Worm (Caenorhabditis elegans): Measurements from ENCODE around the gene his-39.

Gene his-39

ce11 chrV:8560916-8561315 lies 24.6 kb downstream of the his-39 start, which contains the start of gene acr-16:
Gene acr-16, plus strand, starts transcription at chrV:8561216.
- TF ChIP-seq lin-26 (GFP tag; IDR thresholded peaks at IDR 0.05): no peak
- TF ChIP-seq nfya-2 (GFP tag; IDR thresholded peaks at IDR 0.05): no peak

- TF ChIP-seq rpc-1 (optimal IDR thresholded peaks at IDR 0.05) (no peak), rpc-1 (tag; optimal IDR thresholded peaks at IDR 0.05) (no peak), Y56A3A.18 (GFP tag; IDR thresholded peaks at IDR 0.05) (no peak), nfya-1 (tag; optimal IDR thresholded peaks at IDR 0.05; ENCODE audit: borderline replicate concordance, insufficient read depth) (no peak), gei-17 (GFP tag; optimal IDR thresholded peaks at IDR 0.05) (no peak), Y95B8A.8 (GFP tag; IDR thresholded peaks at IDR 0.05) (no peak)
Measured at ce11 chrV:8565075-8565474, 28.8 kb downstream of the his-39 start, which contains the start of gene F25G6.8. Gene F25G6.8, minus strand, starts transcription at chrV:8565175.

DNA sequence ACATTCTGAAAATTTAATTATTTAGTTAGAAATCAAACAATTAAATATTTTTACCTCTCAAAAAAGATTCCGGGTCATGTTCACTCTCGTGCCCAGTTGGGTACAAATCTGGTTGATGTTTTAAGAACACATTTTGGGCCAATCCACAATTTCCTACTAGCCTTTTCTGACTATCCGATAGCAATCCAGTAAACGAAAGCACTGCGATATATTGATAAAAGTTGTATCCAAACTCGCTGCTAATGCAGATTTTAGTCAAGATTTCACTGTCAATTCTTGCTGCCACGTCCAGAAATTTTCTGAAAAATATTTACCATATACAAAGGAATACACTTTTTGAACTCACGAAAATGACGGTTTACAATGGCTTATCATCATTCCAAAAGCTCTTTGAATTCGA lies 32.9 kb downstream of the his-39 start:
- TF ChIP-seq tbx-9 (tag; optimal IDR thresholded peaks at IDR 0.05; ENCODE audit: borderline replicate concordance) (no peak), ztf-3 (GFP tag; optimal IDR thresholded peaks at IDR 0.05) (no peak), him-1 (tag; optimal IDR thresholded peaks at IDR 0.05) (no peak), rec-8 (tag; optimal IDR thresholded peaks at IDR 0.05) (no peak), mxl-1 (tag; optimal IDR thresholded peaks at IDR 0.05) (no peak), hlh-12 (tag; optimal IDR thresholded peaks at IDR 0.05) (no peak), zim-3 (tag; optimal IDR thresholded peaks at IDR 0.05) (no peak)

DNA sequence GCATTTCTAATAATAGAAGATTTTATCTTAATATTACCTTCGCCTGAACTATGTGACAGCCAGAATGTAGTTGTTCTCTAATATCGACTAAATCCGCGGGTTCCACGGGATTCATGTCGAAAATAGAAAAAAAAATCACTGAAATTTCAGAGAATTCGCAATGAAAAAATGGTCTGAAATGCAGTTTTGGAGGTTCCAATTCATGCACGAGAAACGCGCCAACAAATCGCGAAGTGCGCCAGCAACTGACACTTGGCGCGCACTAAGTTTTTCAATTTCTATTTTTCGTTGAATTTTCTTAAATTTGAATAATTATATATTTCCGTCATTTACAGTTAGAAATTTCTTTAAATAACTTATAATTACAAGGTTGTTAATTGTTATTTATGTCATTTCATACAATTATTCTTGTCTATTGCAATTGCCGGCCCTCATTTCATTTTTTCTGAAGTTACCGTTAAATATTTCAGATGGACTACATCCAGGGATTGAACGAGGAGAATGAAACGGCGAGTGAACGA lies 33.6 kb downstream of the his-39 start, which contains the start of the genes F25G6.9 and symk-1:
Gene F25G6.9, minus strand, starts transcription at position 160 of the 521 bp plus-strand sequence.
Gene symk-1, plus strand, starts transcription at position 471 of the 521 bp plus-strand sequence.
- TF ChIP-seq Y53G8AR.9 (GFP tag; conservative IDR thresholded peaks at IDR 0.05) (0 out of 2 replicates have a peak, but pooled peaks have one; percentile 25), lin-35 (GFP tag; optimal IDR thresholded peaks at IDR 0.05) (peak in 1 of 3 experiments; percentile 42), B0336.3 (GFP tag; IDR thresholded peaks at IDR 0.05) (0 out of 2 replicates have a peak, but pooled peaks have one; percentile 28), xnd-1 (tag; optimal IDR thresholded peaks at IDR 0.05) (peak; percentile 27), F33H1.4 (GFP tag; IDR thresholded peaks at IDR 0.05) (peak; percentile 42), dox-1 (GFP tag; IDR thresholded peaks at IDR 0.05) (peak; percentile 55; the same call in 1 of the 2 replicates), efl-1 (GFP tag; optimal IDR thresholded peaks at IDR 0.05) (peak; percentile 27), pbrm-1 (GFP tag; IDR thresholded peaks at IDR 0.05) (peak; percentile 64), lin-40 (tag; optimal IDR thresholded peaks at IDR 0.05) (peak; percentile 72), mcd-1 (GFP tag; IDR thresholded peaks at IDR 0.05) (peak; percentile 71), lin-54 (GFP tag; optimal IDR thresholded peaks at IDR 0.05) (peak; percentile 52), ekl-4 (GFP tag; IDR thresholded peaks at IDR 0.05) (no peak), nhr-80 (tag; optimal IDR thresholded peaks at IDR 0.05) (no peak), hlh-26 (GFP tag; conservative IDR thresholded peaks at IDR 0.05) (no peak), ceh-100 (GFP tag; IDR thresholded peaks at IDR 0.05) (no peak), hmg-20 (GFP tag; IDR thresholded peaks at IDR 0.05) (no peak), ztf-28 (GFP tag; IDR thresholded peaks at IDR 0.05) (no peak), lsl-1 (GFP tag; optimal IDR thresholded peaks at IDR 0.05) (peak; percentile 37), snpc-1.1 (tag; optimal IDR thresholded peaks at IDR 0.05; ENCODE audit: insufficient read depth) (peak; percentile 28), rcor-1 (GFP tag; IDR thresholded peaks at IDR 0.05) (peak; percentile 60; the same call in 1 of the 2 replicates), snpc-3.4 (tag; optimal IDR thresholded peaks at IDR 0.05) (peak; percentile 19), ztf-26 (tag; optimal IDR thresholded peaks at IDR 0.05) (no peak), D2030.7 (GFP tag; IDR thresholded peaks at IDR 0.05) (peak; percentile 23; the same call in 1 of the 2 replicates), F39B2.1 (GFP tag; IDR thresholded peaks at IDR 0.05) (no peak), ZK185.1 (tag; optimal IDR thresholded peaks at IDR 0.05; ENCODE audit: poor library complexity, severe bottlenecking) (peak; percentile 45), hsf-1 (GFP tag; IDR thresholded peaks at IDR 0.05) (0 out of 2 replicates have a peak, but pooled peaks have one; percentile 21), nhr-27 (tag; optimal IDR thresholded peaks at IDR 0.05) (no peak), tbp1 (GFP tag; optimal IDR thresholded peaks at IDR 0.05) (peak; percentile 17)
